Worm (Caenorhabditis elegans): Measurements from ENCODE around the gene ctr-9.

The ctr-9 gene

DNA sequence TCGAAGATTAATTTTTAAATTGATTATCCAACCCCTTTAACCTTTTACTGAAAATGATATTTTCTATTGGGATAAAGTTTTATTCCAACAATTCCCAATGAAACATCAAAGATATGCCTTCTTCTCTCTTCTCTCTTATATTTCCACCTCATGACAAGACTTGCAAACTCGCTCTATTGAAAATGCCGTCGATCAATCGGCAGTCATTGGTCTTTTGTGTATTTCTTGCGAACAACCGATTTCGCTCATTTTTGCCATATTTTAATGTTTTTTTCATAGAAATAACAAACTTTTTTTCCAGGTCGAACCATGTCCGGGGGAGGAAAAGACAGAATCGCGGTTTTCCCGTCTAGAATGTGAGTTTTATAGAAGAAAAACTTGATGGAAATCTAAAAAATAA is 16.6 kb downstream of the ctr-9 start, which contains the start of gene vha-14 (continued):
- TF ChIP-seq rnt-1 (tag; optimal IDR thresholded peaks at IDR 0.05) (no peak), unc-86 (tag; optimal IDR thresholded peaks at IDR 0.05) (no peak), unc-130 (tag; optimal IDR thresholded peaks at IDR 0.05) (peak; percentile 42), nhr-84 (tag; optimal IDR thresholded peaks at IDR 0.05) (no peak), vab-15 (tag; optimal IDR thresholded peaks at IDR 0.05) (no peak), nhr-85 (tag) (no peak), lin-39 (tag; optimal IDR thresholded peaks at IDR 0.05) (no peak), nhr-20 (tag; optimal IDR thresholded peaks at IDR 0.05) (peak; percentile 26), ceh-82 (tag; optimal IDR thresholded peaks at IDR 0.05) (peak in 1 of 3 experiments; percentile 65), nhr-237 (tag; optimal IDR thresholded peaks at IDR 0.05) (no peak), ama-1 (optimal IDR thresholded peaks at IDR 0.05) (no peak), unc-62 (GFP tag; optimal IDR thresholded peaks at IDR 0.05) (no peak), ceh-88 (GFP tag; IDR thresholded peaks at IDR 0.05) (no peak), aha-1 (tag; optimal IDR thresholded peaks at IDR 0.05) (no peak), snpc-4 (tag; optimal IDR thresholded peaks at IDR 0.05) (no peak), nhr-19 (GFP tag; conservative IDR thresholded peaks at IDR 0.05) (no peak), tbx-2 (tag; optimal IDR thresholded peaks at IDR 0.05) (no peak), nhr-90 (tag; optimal IDR thresholded peaks at IDR 0.05; ENCODE audit: poor library complexity) (no peak), fkh-10 (GFP tag; optimal IDR thresholded peaks at IDR 0.05) (no peak), irx-1 (tag; optimal IDR thresholded peaks at IDR 0.05) (no peak), lin-13 (GFP tag; optimal IDR thresholded peaks at IDR 0.05) (no peak), ceh-90 (tag; optimal IDR thresholded peaks at IDR 0.05) (no peak), C34B4.2 (tag; optimal IDR thresholded peaks at IDR 0.05) (no peak), C04F5.9 (tag; optimal IDR thresholded peaks at IDR 0.05) (no peak), ztf-11 (tag; optimal IDR thresholded peaks at IDR 0.05) (no peak), efl-3 (GFP tag; optimal IDR thresholded peaks at IDR 0.05) (no peak), pag-3 (tag; optimal IDR thresholded peaks at IDR 0.05; ENCODE audit: borderline replicate concordance, insufficient read depth) (peak; percentile 27), fkh-4 (tag; optimal IDR thresholded peaks at IDR 0.05; ENCODE audit: borderline replicate concordance) (no peak), ztf-4 (tag; optimal IDR thresholded peaks at IDR 0.05) (no peak), snu-23 (GFP tag; optimal IDR thresholded peaks at IDR 0.05) (peak; percentile 63), zip-4 (GFP tag; optimal IDR thresholded peaks at IDR 0.05) (no peak), skn-1 (tag; optimal IDR thresholded peaks at IDR 0.05) (peak; percentile 32), ceh-8 (GFP tag; optimal IDR thresholded peaks at IDR 0.05) (no peak), aly-2 (tag; optimal IDR thresholded peaks at IDR 0.05) (no peak), jun-1 (tag; optimal IDR thresholded peaks at IDR 0.05) (no peak), zag-1 (tag; optimal IDR thresholded peaks at IDR 0.05) (no peak), lin-14 (GFP tag; optimal IDR thresholded peaks at IDR 0.05) (peak; percentile 71), lin-35 (GFP tag; optimal IDR thresholded peaks at IDR 0.05) (peak; percentile 39 to 77), alr-1 (tag; optimal IDR thresholded peaks at IDR 0.05; ENCODE audit: borderline replicate concordance) (no peak), dsc-1 (tag; optimal IDR thresholded peaks at IDR 0.05) (no peak), blmp-1 (tag; optimal IDR thresholded peaks at IDR 0.05) (peak; percentile 58), sptf-1 (tag; optimal IDR thresholded peaks at IDR 0.05) (no peak), elt-3 (tag; optimal IDR thresholded peaks at IDR 0.05) (no peak), lin-15B (tag; optimal IDR thresholded peaks at IDR 0.05) (peak; percentile 49), ces-1 (GFP tag; optimal IDR thresholded peaks at IDR 0.05) (no peak), elt-2 (tag; optimal IDR thresholded peaks at IDR 0.05) (no peak), nhr-12 (tag; optimal IDR thresholded peaks at IDR 0.05) (no peak)
